Fruit fly (Drosophila melanogaster): Measurements from ENCODE around the gene CG12071.

CG12071 gene

dm6 chr3R:30912402-30912801, 31.6 kb upstream of the CG12071 start, which contains the start of gene Ptx1:
Ptx1 (plus strand) TSS chr3R:30912754.
- peak; percentile 95 for TF ChIP-seq fkh (GFP tag; optimal IDR thresholded peaks at IDR 0.05)
- TF ChIP-seq svp (GFP tag) = peak; percentile 57
- TF ChIP-seq Met (GFP tag; optimal IDR thresholded peaks at IDR 0.05) = no peak
- peak; percentile 57 for TF ChIP-seq CG6163 (GFP tag; IDR thresholded peaks at IDR 0.05)
- no peak for TF ChIP-seq OdsH (GFP tag; optimal IDR thresholded peaks at IDR 0.05)
- peak; percentile 58 for TF ChIP-seq CG1621 (tag; optimal IDR thresholded peaks at IDR 0.05)
- peak; percentile 31 for TF ChIP-seq Sox14 (GFP tag; optimal IDR thresholded peaks at IDR 0.05)
- no peak for TF ChIP-seq spab (GFP tag; optimal IDR thresholded peaks at IDR 0.05)
- peak; percentile 21 for TF ChIP-seq CG3919 (GFP tag; optimal IDR thresholded peaks at IDR 0.05)

- no peak for TF ChIP-seq Sox102F (GFP tag; optimal IDR thresholded peaks at IDR 0.05)
- TF ChIP-seq ss (GFP tag; optimal IDR thresholded peaks at IDR 0.05) = no peak
- TF ChIP-seq CG32006 (GFP tag; optimal IDR thresholded peaks at IDR 0.05) = no peak
- TF ChIP-seq CG15336 (GFP tag; IDR thresholded peaks at IDR 0.05) = no peak
- no peak for TF ChIP-seq svp (GFP tag)
- no peak for TF ChIP-seq cyc (GFP tag; optimal IDR thresholded peaks at IDR 0.05)
- no peak for TF ChIP-seq Ets21C (GFP tag; optimal IDR thresholded peaks at IDR 0.05)
- no peak for TF ChIP-seq fkh (GFP tag; optimal IDR thresholded peaks at IDR 0.05)
- TF ChIP-seq CG4318 (GFP tag; optimal IDR thresholded peaks at IDR 0.05) = no peak
- no peak for TF ChIP-seq fd59A (GFP tag; optimal IDR thresholded peaks at IDR 0.05)
- no peak for TF ChIP-seq Hr39 (GFP tag; optimal IDR thresholded peaks at IDR 0.05)
- TF ChIP-seq vri (GFP tag; optimal IDR thresholded peaks at IDR 0.05) = no peak
Measured at dm6 chr3R:30909840-30910239, 29.0 kb upstream of the CG12071 start.

dm6 chr3R:30909032-30909431, 28.2 kb upstream of the CG12071 start:
- TF ChIP-seq CG11902 (GFP tag; optimal IDR thresholded peaks at IDR 0.05) = no peak
- TF ChIP-seq fd85E (GFP tag; optimal IDR thresholded peaks at IDR 0.05) = no peak
- TF ChIP-seq CG9139 (GFP tag; optimal IDR thresholded peaks at IDR 0.05) = no peak
- TF ChIP-seq CG8632 (GFP tag; optimal IDR thresholded peaks at IDR 0.05) = no peak
- no peak for TF ChIP-seq Blimp-1 (GFP tag; optimal IDR thresholded peaks at IDR 0.05)
- TF ChIP-seq CG11762 (GFP tag; optimal IDR thresholded peaks at IDR 0.05; ENCODE audit: insufficient read depth) = no peak
- no peak for TF ChIP-seq CG10669 (GFP tag; optimal IDR thresholded peaks at IDR 0.05)
- TF ChIP-seq Met (GFP tag; optimal IDR thresholded peaks at IDR 0.05) = no peak
- no peak for TF ChIP-seq CG34406 (GFP tag; optimal IDR thresholded peaks at IDR 0.05)
- no peak for TF ChIP-seq CG6276 (GFP tag; optimal IDR thresholded peaks at IDR 0.05)
- no peak for TF ChIP-seq CG6854 (GFP tag; optimal IDR thresholded peaks at IDR 0.05)
- no peak for TF ChIP-seq eg (GFP tag; IDR thresholded peaks at IDR 0.05)
- TF ChIP-seq dsx (GFP tag; optimal IDR thresholded peaks at IDR 0.05; ENCODE audit: poor library complexity, severe bottlenecking) = no peak
- TF ChIP-seq net (GFP tag; optimal IDR thresholded peaks at IDR 0.05) = no peak
- TF ChIP-seq CG1621 (tag; optimal IDR thresholded peaks at IDR 0.05) = no peak
- no peak for TF ChIP-seq CG7368 (GFP tag; optimal IDR thresholded peaks at IDR 0.05)
- TF ChIP-seq Hr38 (GFP tag; optimal IDR thresholded peaks at IDR 0.05) = no peak
- no peak for TF ChIP-seq vri (GFP tag; optimal IDR thresholded peaks at IDR 0.05)
- TF ChIP-seq pdm3 (GFP tag; optimal IDR thresholded peaks at IDR 0.05) = no peak
- TF ChIP-seq CG32006 (GFP tag; optimal IDR thresholded peaks at IDR 0.05) = no peak

- TF ChIP-seq CG16779 (tag; optimal IDR thresholded peaks at IDR 0.05) (no peak), svp (GFP tag) (peak; percentile 27), CG3919 (GFP tag; optimal IDR thresholded peaks at IDR 0.05) (no peak), Lpt (GFP tag; optimal IDR thresholded peaks at IDR 0.05) (no peak), fkh (GFP tag; optimal IDR thresholded peaks at IDR 0.05) (no peak)
Measured at dm6 chr3R:30903994-30904393, 23.2 kb upstream of the CG12071 start.

Measured in whole organism, prepupa.